Worm (Caenorhabditis elegans) whole organism, early embryonic: Measurements from ENCODE around the gene Y43F8B.13.

Experiments used
- B0310.2 ChIP-seq: sonication (generic microtip); optimal IDR thresholded peaks from 2 replicates; lab custom pipeline; 2016; ENCODE audit warnings: mild to moderate bottlenecking, missing genetic modification characterization, missing compliant biosample characterization
- F13C5.2 ChIP-seq: sonication (generic microtip); optimal IDR thresholded peaks from 2 replicates; lab custom pipeline; 2017; ENCODE audit warnings: mild to moderate bottlenecking, missing genetic modification characterization, inconsistent platforms, missing compliant biosample characterization
- ama-1 ChIP-seq: fragments of 150-350 bp; optimal IDR thresholded peaks from 2 replicates; lab custom pipeline; 2014
- ceh-13 ChIP-seq: fragments of 200-800 bp; sonication (Bioruptor generic); optimal IDR thresholded peaks from 2 replicates; lab custom pipeline; 2018; ENCODE audit warnings: mild to moderate bottlenecking, missing genetic modification characterization, missing compliant biosample characterization

- no peak for TF ChIP-seq B0310.2 (tag; lab: Kevin White, UChicago)
- no peak for TF ChIP-seq ama-1 (lab: Kevin White, UChicago)
- TF ChIP-seq F13C5.2 (tag; lab: Kevin White, UChicago) = no peak
- TF ChIP-seq ceh-13 (GFP tag; lab: Kevin White, UChicago) = no peak
These were observed 19.4 kb upstream of the Y43F8B.13 start, which contains the start of gene C25F9.14 for ce11 chrV:19436307-19436706.
